Worm (Caenorhabditis elegans) whole organism, L2 larva: Measurements from ENCODE around the gene str-204.

Experiments
- C34F6.9 ChIP-seq: fragments of 150-350 bp; optimal IDR thresholded peaks from 2 replicates; lab custom pipeline; 2014; ENCODE audit warnings: missing biosample characterization, missing genetic modification characterization
- F13H6.1 ChIP-seq: sonication (generic microtip); optimal IDR thresholded peaks from 2 replicates; lab custom pipeline; 2016; ENCODE audit warnings: missing genetic modification characterization, missing compliant biosample characterization
- Y55F3AM.14 ChIP-seq: fragments of 200-800 bp; sonication (Bioruptor generic); optimal IDR thresholded peaks from 2 replicates; lab custom pipeline; 2018; ENCODE audit warnings: mild to moderate bottlenecking, missing genetic modification characterization, missing compliant biosample characterization
- ZK546.5 ChIP-seq: sonication (generic microtip); optimal IDR thresholded peaks from 2 replicates; lab custom pipeline; 2017; ENCODE audit warnings: missing biosample characterization, missing genetic modification characterization
- aly-2 ChIP-seq: fragments of 150-350 bp; optimal IDR thresholded peaks from 2 replicates; lab custom pipeline; 2014; ENCODE audit warnings: missing biosample characterization, missing genetic modification characterization
- ama-1 ChIP-seq: fragments of 150-350 bp; optimal IDR thresholded peaks from 2 replicates; lab custom pipeline; 2018; ENCODE audit warnings: inconsistent platforms
- blmp-1 ChIP-seq: sonication (generic microtip); optimal IDR thresholded peaks from 2 replicates; lab custom pipeline; 2017; ENCODE audit warnings: missing genetic modification characterization, mild to moderate bottlenecking, missing compliant biosample characterization, antibody characterized with exemption, moderate library complexity; ENCODE audit not compliant: insufficient read depth
- ceh-16 ChIP-seq: fragments of 150-350 bp; optimal IDR thresholded peaks from 2 replicates; lab custom pipeline; 2014; ENCODE audit warnings: missing biosample characterization, missing genetic modification characterization
- ceh-82 ChIP-seq: fragments of 150-350 bp; optimal IDR thresholded peaks from 2 replicates; lab custom pipeline; 2014; ENCODE audit warnings: missing biosample characterization, missing genetic modification characterization
- crh-2 ChIP-seq: sonication (generic microtip); optimal IDR thresholded peaks from 2 replicates; lab custom pipeline; 2017; ENCODE audit warnings: missing biosample characterization, missing genetic modification characterization
- dmd-4 ChIP-seq: sonication (generic microtip); optimal IDR thresholded peaks from 2 replicates; lab custom pipeline; 2017; ENCODE audit warnings: missing biosample characterization, missing genetic modification characterization
- elt-1 ChIP-seq: fragments of 150-350 bp; optimal IDR thresholded peaks from 2 replicates; lab custom pipeline; 2014; ENCODE audit warnings: missing biosample characterization, missing genetic modification characterization
- elt-3 ChIP-seq: sonication (generic microtip); optimal IDR thresholded peaks from 2 replicates; lab custom pipeline; 2017; ENCODE audit warnings: missing biosample characterization, missing genetic modification characterization
- fos-1 ChIP-seq: fragments of 150-350 bp; optimal IDR thresholded peaks from 2 replicates; lab custom pipeline; 2014; ENCODE audit warnings: missing biosample characterization, missing genetic modification characterization
- gmeb-1 ChIP-seq: fragments of 150-350 bp; optimal IDR thresholded peaks from 2 replicates; lab custom pipeline; 2014; ENCODE audit warnings: missing biosample characterization, missing genetic modification characterization
- mab-5 ChIP-seq: fragments of 150-350 bp; optimal IDR thresholded peaks from 2 replicates; lab custom pipeline; 2014; ENCODE audit warnings: missing biosample characterization, missing genetic modification characterization
- mbf-1 ChIP-seq: sonication (generic microtip); optimal IDR thresholded peaks from 2 replicates; lab custom pipeline; 2017; ENCODE audit warnings: missing biosample characterization, missing genetic modification characterization
- mdl-1 ChIP-seq, 2 experiments: fragments of 150-350 bp in 1 of 2; sonication (generic microtip) in 1 of 2; optimal IDR thresholded peaks; 2 replicates each; lab custom pipeline; 2017; ENCODE audit warnings: missing biosample characterization in 2 of 2, missing genetic modification characterization in 2 of 2
- nhr-11 ChIP-seq: fragments of 150-350 bp; optimal IDR thresholded peaks from 2 replicates; lab custom pipeline; 2014; ENCODE audit warnings: missing biosample characterization, missing genetic modification characterization
- nhr-129 ChIP-seq: fragments of 150-350 bp; optimal IDR thresholded peaks from 2 replicates; lab custom pipeline; 2014; ENCODE audit warnings: missing biosample characterization, missing genetic modification characterization
- nhr-21 ChIP-seq: fragments of 150-350 bp; optimal IDR thresholded peaks from 2 replicates; lab custom pipeline; 2014; ENCODE audit warnings: missing biosample characterization, missing genetic modification characterization
- nhr-23 ChIP-seq: fragments of 150-350 bp; optimal IDR thresholded peaks from 2 replicates; lab custom pipeline; 2014; ENCODE audit warnings: missing biosample characterization, missing genetic modification reagents, missing genetic modification characterization
- nhr-237 ChIP-seq: fragments of 150-350 bp; optimal IDR thresholded peaks from 2 replicates; lab custom pipeline; 2014; ENCODE audit warnings: missing biosample characterization, missing genetic modification characterization
- nhr-6 ChIP-seq: fragments of 150-350 bp; optimal IDR thresholded peaks from 2 replicates; lab custom pipeline; 2014; ENCODE audit warnings: missing biosample characterization, missing genetic modification characterization
- nhr-77 ChIP-seq: fragments of 150-350 bp; optimal IDR thresholded peaks from 2 replicates; lab custom pipeline; 2014; ENCODE audit warnings: missing biosample characterization, missing genetic modification characterization
- peb-1 ChIP-seq: fragments of 150-350 bp; optimal IDR thresholded peaks from 2 replicates; lab custom pipeline; 2014; ENCODE audit warnings: missing biosample characterization, missing genetic modification characterization
- sem-4 ChIP-seq: fragments of 150-350 bp; optimal IDR thresholded peaks from 2 replicates; lab custom pipeline; 2014; ENCODE audit warnings: missing biosample characterization, missing genetic modification reagents, missing genetic modification characterization
- sma-3 ChIP-seq: sonication (generic microtip); optimal IDR thresholded peaks from 2 replicates; lab custom pipeline; 2016; ENCODE audit warnings: missing genetic modification reagents, missing genetic modification characterization, missing compliant biosample characterization
- sma-9 ChIP-seq, 2 experiments: fragments of 150-350 bp in 1 of 2; sonication (generic microtip) in 1 of 2; optimal IDR thresholded peaks; 2 replicates each; lab custom pipeline; 2014 to 2016; ENCODE audit warnings: missing genetic modification characterization in 2 of 2, mild to moderate bottlenecking in 1 of 2, missing biosample characterization in 1 of 2, missing compliant biosample characterization in 1 of 2, missing genetic modification reagents in 1 of 2, moderate library complexity in 1 of 2
- unc-39 ChIP-seq: fragments of 150-350 bp; optimal IDR thresholded peaks from 2 replicates; lab custom pipeline; 2014; ENCODE audit warnings: missing biosample characterization, missing genetic modification characterization
- unc-55 ChIP-seq: fragments of 150-350 bp; sonication (generic microtip); optimal IDR thresholded peaks from 3 replicates; lab custom pipeline; 2014; ENCODE audit warnings: missing biosample characterization, missing genetic modification reagents, missing genetic modification characterization
- unc-62 ChIP-seq: fragments of 150-350 bp; optimal IDR thresholded peaks from 2 replicates; lab custom pipeline; 2014; ENCODE audit warnings: missing biosample characterization, missing genetic modification reagents, missing genetic modification characterization
- zag-1 ChIP-seq: fragments of 150-350 bp; optimal IDR thresholded peaks from 2 replicates; lab custom pipeline; 2014; ENCODE audit warnings: missing biosample characterization, missing genetic modification characterization
- ztf-11 ChIP-seq: sonication (generic microtip); optimal IDR thresholded peaks from 2 replicates; lab custom pipeline; 2017; ENCODE audit warnings: missing biosample characterization, missing genetic modification characterization
- ztf-4 ChIP-seq: fragments of 150-350 bp; optimal IDR thresholded peaks from 2 replicates; lab custom pipeline; 2014; ENCODE audit warnings: missing biosample characterization, missing genetic modification characterization

The str-204 gene

ce11 chrV:7159391-7159790 is at the start of gene str-204:
str-204 (plus strand) TSS chrV:7159691.
- TF ChIP-seq F13H6.1 (tag; lab: Kevin White, UChicago), result no peak

- TF ChIP-seq elt-3 (tag; lab: Kevin White, UChicago) (no peak), sma-3 (no peak), ztf-11 (no peak), nhr-129 (no peak), dmd-4 (tag; lab: Kevin White, UChicago) (no peak), elt-1 (tag; lab: Kevin White, UChicago) (no peak), nhr-23 (tag; lab: Kevin White, UChicago) (no peak), ama-1 (lab: Kevin White, UChicago) (no peak), mdl-1 (tag; optimal IDR thresholded peaks at IDR 0.05; lab: Kevin White, UChicago) (no peak), nhr-237 (tag; lab: Kevin White, UChicago) (no peak)
Observed at ce11 chrV:7110370-7110769, 49.1 kb upstream of the str-204 start.

ce11 chrV:7111276-7111675 is 48.2 kb upstream of the str-204 start:
- TF ChIP-seq C34F6.9 (tag; lab: Kevin White, UChicago), result peak; percentile 26
- no peak for TF ChIP-seq ZK546.5 (tag; lab: Kevin White, UChicago)
- no peak for TF ChIP-seq mab-5 (tag; lab: Kevin White, UChicago)
- TF ChIP-seq Y55F3AM.14 (GFP tag; lab: Kevin White, UChicago), result no peak
- no peak for TF ChIP-seq ceh-82 (tag; lab: Kevin White, UChicago)
- no peak for TF ChIP-seq unc-39 (tag; lab: Kevin White, UChicago)
- TF ChIP-seq aly-2 (tag; lab: Kevin White, UChicago), result no peak
- TF ChIP-seq nhr-77 (tag; lab: Kevin White, UChicago), result no peak
- no peak for TF ChIP-seq sma-3
- TF ChIP-seq F13H6.1 (tag; lab: Kevin White, UChicago), result peak; percentile 15
- TF ChIP-seq sma-9 (GFP tag; optimal IDR thresholded peaks at IDR 0.05; lab: Kevin White, UChicago), result peak; percentile 23
- no peak for TF ChIP-seq sma-9 (tag; optimal IDR thresholded peaks at IDR 0.05; lab: Kevin White, UChicago)
- TF ChIP-seq elt-3 (tag; lab: Kevin White, UChicago), result no peak
- peak; percentile 15 for TF ChIP-seq unc-55 (GFP tag; lab: Kevin White, UChicago)
- TF ChIP-seq blmp-1, result no peak
- TF ChIP-seq peb-1 (tag; lab: Kevin White, UChicago), result no peak
- TF ChIP-seq nhr-23 (tag; lab: Kevin White, UChicago), result no peak
- TF ChIP-seq nhr-21, result no peak
- TF ChIP-seq, all 48 proteins: peak for 4

ce11 chrV:7112223-7112622 is 47.3 kb upstream of the str-204 start:
- TF ChIP-seq nhr-23 (tag; lab: Kevin White, UChicago) (no peak), ceh-82 (tag; lab: Kevin White, UChicago) (no peak), nhr-21 (no peak), mdl-1 (tag; optimal IDR thresholded peaks at IDR 0.05; lab: Kevin White, UChicago) (no peak), crh-2 (tag; lab: Kevin White, UChicago) (no peak), fos-1 (tag; lab: Kevin White, UChicago) (no peak), nhr-129 (no peak), Y55F3AM.14 (GFP tag; lab: Kevin White, UChicago) (no peak), ama-1 (lab: Kevin White, UChicago) (no peak), nhr-237 (tag; lab: Kevin White, UChicago) (no peak), gmeb-1 (no peak), unc-55 (GFP tag; lab: Kevin White, UChicago) (no peak), unc-62 (no peak), nhr-6 (tag; lab: Kevin White, UChicago) (no peak), sma-3 (no peak), elt-3 (tag; lab: Kevin White, UChicago) (no peak), peb-1 (tag; lab: Kevin White, UChicago) (no peak), zag-1 (tag; lab: Kevin White, UChicago) (no peak), elt-1 (tag; lab: Kevin White, UChicago) (no peak)

- TF ChIP-seq nhr-11 (tag; lab: Kevin White, UChicago) (no peak), ceh-16 (tag; lab: Kevin White, UChicago) (no peak), aly-2 (tag; lab: Kevin White, UChicago) (no peak), mbf-1 (no peak), ama-1 (lab: Kevin White, UChicago) (no peak), nhr-129 (no peak), blmp-1 (no peak), elt-1 (tag; lab: Kevin White, UChicago) (no peak), sem-4 (tag; lab: Kevin White, UChicago) (no peak), F13H6.1 (tag; lab: Kevin White, UChicago) (no peak), mab-5 (tag; lab: Kevin White, UChicago) (no peak), ztf-4 (tag; lab: Kevin White, UChicago) (no peak), Y55F3AM.14 (GFP tag; lab: Kevin White, UChicago) (no peak)
Observed at ce11 chrV:7118796-7119195, 40.7 kb upstream of the str-204 start, which contains the start of gene srx-33. srx-33 (minus strand) TSS chrV:7118896.
